Worm (Caenorhabditis elegans): ENCODE data around the gene E02A10.3.

Gene E02A10.3

DNA sequence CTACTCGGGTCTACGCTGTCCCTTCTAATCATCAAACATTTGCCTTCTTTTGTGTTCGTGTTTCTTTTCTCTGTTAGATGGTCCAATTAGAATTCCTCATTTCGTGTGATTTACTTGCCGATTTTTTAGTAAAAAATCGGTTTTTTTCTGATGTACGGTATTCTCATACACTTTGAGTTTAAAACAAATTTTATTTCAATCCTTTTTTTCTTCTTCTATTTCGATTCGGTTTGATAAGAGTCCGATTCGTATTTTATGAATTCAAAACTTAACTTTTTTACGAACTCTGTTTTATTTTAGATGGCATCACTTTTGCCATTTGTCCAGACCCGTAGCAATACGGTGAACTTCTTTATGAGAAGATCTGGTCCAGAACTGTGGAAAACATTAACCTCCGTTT is 16.2 kb upstream of the E02A10.3 start, which contains the start of gene mrps-5:
Gene mrps-5, plus strand, starts transcription at position 301 of the 400 bp plus-strand sequence.
- TF ChIP-seq Y105C5A.15 (GFP tag; IDR thresholded peaks at IDR 0.05) (0 out of 2 replicates have a peak, but pooled peaks have one; percentile 8), T20F7.1 (GFP tag; optimal IDR thresholded peaks at IDR 0.05) (peak; percentile 19), dmd-6 (GFP tag; IDR thresholded peaks at IDR 0.05) (no peak), lin-38 (GFP tag; IDR thresholded peaks at IDR 0.05) (no peak), nhr-237 (tag; optimal IDR thresholded peaks at IDR 0.05) (no peak), lin-13 (GFP tag; optimal IDR thresholded peaks at IDR 0.05) (no peak)

DNA sequence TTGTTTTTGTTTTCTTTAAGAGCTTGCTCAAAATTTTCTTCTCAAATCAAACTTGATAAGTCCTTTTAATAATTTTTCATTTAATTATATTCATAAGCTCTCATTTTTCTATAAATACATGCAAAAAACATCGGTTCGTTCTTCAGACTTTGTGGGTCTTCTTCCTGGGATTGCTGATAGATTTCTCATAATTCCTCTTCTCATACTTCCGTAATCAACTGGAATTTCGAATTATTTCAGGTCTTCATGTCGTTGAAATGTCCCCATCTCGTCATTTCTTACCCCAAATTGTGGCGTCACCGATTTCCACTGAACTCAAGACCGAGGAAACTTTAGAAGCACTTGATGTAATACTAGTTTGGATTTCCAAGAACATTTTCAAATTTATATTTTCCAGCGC is 14.5 kb upstream of the E02A10.3 start:
- TF ChIP-seq set-16 (GFP tag; IDR thresholded peaks at IDR 0.05) (no peak), lin-29 (GFP tag; IDR thresholded peaks at IDR 0.05) (no peak), Y105C5A.15 (GFP tag; IDR thresholded peaks at IDR 0.05) (no peak), lin-1 (GFP tag; IDR thresholded peaks at IDR 0.05) (no peak), attf-4 (tag; optimal IDR thresholded peaks at IDR 0.05) (no peak), dmd-9 (GFP tag; IDR thresholded peaks at IDR 0.05) (no peak), egl-43 (GFP tag; IDR thresholded peaks at IDR 0.05) (no peak), dpl-1 (GFP tag; optimal IDR thresholded peaks at IDR 0.05) (no peak), daf-19 (GFP tag; conservative IDR thresholded peaks at IDR 0.05) (no peak), T20F7.1 (GFP tag; optimal IDR thresholded peaks at IDR 0.05) (no peak), nhr-25 (tag; optimal IDR thresholded peaks at IDR 0.05; ENCODE audit: borderline replicate concordance, insufficient read depth) (no peak)

- peak in 1 of 2 experiments; percentile 97 for TF ChIP-seq unc-62 (GFP tag; optimal IDR thresholded peaks at IDR 0.05 in 1 of 2)
- TF ChIP-seq unc-62 (tag; optimal IDR thresholded peaks at IDR 0.05): no peak
- TF ChIP-seq hmg-1.1 (GFP tag; IDR thresholded peaks at IDR 0.05): no peak
Measured at ce11 chrV:12567312-12567711, 12.1 kb upstream of the E02A10.3 start.

DNA sequence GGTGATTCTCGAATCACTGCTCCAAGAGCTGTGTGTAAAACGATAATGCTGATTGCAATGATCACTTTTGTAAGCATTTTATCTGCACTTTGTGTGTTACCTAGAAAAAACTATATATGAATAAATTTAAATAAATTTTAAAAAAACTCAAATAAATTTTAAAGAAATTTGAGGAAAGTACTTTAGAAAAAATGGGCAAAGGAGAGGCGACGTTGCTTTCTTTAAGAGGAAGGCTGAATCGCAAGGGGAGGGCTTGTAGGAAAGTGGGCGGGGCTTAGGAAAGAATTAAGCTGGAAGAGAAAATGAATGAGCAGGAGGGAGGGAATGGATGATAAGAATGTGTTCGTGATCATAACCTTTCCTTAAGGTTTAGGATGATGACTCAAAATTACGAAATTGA is 11.5 kb upstream of the E02A10.3 start, which contains the start of gene E02A10.4:
Gene E02A10.4, minus strand, starts transcription at position 101 of the 400 bp plus-strand sequence.
- TF ChIP-seq F10B5.3 (tag; optimal IDR thresholded peaks at IDR 0.05): no peak
- no peak for TF ChIP-seq mep-1 (tag; optimal IDR thresholded peaks at IDR 0.05)
- TF ChIP-seq ztf-11 (tag; optimal IDR thresholded peaks at IDR 0.05): no peak
- TF ChIP-seq fkh-10 (GFP tag; optimal IDR thresholded peaks at IDR 0.05): no peak
- TF ChIP-seq vab-7 (GFP tag; IDR thresholded peaks at IDR 0.05): no peak
- no peak for TF ChIP-seq T26A8.4 (GFP tag; IDR thresholded peaks at IDR 0.05)
- TF ChIP-seq F26F4.8 (GFP tag; conservative IDR thresholded peaks at IDR 0.05): no peak
- TF ChIP-seq zfp-3 (GFP tag; conservative IDR thresholded peaks at IDR 0.05): no peak
- no peak for TF ChIP-seq nhr-111 (GFP tag; optimal IDR thresholded peaks at IDR 0.05)
- TF ChIP-seq madf-9 (GFP tag; conservative IDR thresholded peaks at IDR 0.05): no peak
- TF ChIP-seq nhr-102 (tag; optimal IDR thresholded peaks at IDR 0.05): no peak

DNA sequence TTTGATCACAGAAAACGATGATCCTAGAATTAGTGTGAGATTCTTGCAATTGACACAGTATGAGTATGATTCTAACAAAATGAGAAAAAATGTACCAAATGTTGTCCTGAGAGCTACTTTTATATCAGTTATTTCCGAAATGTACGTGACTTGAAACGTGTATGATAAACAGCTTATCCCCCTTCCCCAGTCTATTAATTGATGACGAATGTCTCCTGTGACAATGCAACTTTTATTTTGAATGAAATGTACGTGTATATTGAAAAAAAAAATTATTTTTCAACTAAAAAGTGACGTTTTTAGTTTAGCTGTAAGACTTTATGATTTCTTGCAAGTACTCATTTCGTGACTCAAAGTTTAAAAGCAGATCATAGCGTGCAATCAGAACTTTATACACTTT is 9.1 kb upstream of the E02A10.3 start:
- TF ChIP-seq mes-2 (tag; optimal IDR thresholded peaks at IDR 0.05; ENCODE audit: poor library complexity, severe bottlenecking) (no peak), hlh-11 (tag; optimal IDR thresholded peaks at IDR 0.05) (no peak), spr-3 (GFP tag; optimal IDR thresholded peaks at IDR 0.05) (no peak), hif-1 (tag; optimal IDR thresholded peaks at IDR 0.05) (no peak), ctbp-1 (GFP tag; IDR thresholded peaks at IDR 0.05) (no peak), Y75B8A.6 (GFP tag; IDR thresholded peaks at IDR 0.05) (no peak)

Measured in whole organism, L4 larva.